Worm (Caenorhabditis elegans): Measurements from ENCODE around the gene rfp-1.
"Not testable (repeated sequence)": the region's sequence is repeated elsewhere in the genome, so short reads cannot be mapped to it uniquely, and the experiment has no call there.

rfp-1 gene

DNA sequence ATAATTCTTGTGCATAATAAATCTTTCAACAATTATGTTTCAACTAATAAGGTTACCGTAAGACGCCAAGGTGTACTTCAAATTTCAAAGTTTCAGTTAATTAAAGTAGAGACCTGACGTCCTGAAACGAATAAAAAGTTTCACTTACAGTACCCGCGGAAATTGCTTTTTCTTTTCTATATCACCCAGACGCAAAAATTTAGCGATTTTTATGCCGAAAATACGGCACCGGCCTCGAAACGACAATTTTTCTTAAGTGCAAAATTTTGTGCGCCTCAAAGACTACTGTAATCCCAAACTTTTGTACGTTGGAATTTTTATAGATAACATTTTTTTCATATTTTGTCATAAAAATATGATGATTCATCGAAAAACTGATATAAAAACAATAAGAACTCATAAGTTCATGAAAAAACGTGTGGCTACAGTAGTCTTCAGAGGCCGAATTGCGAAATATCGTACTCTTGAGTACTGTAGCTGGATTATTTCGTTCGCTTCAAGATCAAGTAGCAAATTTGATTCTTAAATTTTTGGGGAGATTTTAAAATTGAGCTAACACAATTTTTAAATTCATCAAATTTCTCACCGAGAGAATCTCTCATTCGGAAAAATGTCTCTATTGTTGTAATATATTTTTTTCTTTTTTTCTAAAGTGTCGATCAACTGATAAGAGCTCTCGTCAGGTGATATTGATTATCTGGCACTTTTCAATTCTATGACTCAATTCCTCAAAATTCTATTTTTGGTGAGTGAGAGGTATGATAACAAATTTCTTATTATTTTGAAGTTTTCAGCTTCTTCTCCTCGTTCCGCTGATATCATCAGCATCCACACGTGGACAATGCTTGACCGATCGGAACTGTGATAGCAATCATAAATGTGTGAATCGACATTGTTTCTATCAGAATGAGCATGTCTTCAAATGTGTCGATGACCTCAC lies 32.6 kb upstream of the rfp-1 start, which contains the start of gene ZC262.13:
ZC262.13 (plus strand) TSS at position 641 of the 940 bp plus-strand sequence.
- TF ChIP-seq klf-2 (GFP tag; conservative IDR thresholded peaks at IDR 0.05) (no peak), ztf-29 (GFP tag; IDR thresholded peaks at IDR 0.05) (no peak), ref-1 (GFP tag; conservative IDR thresholded peaks at IDR 0.05) (no peak), med-1 (GFP tag; optimal IDR thresholded peaks at IDR 0.05; ENCODE audit: insufficient read depth) (no peak), T22C8.4 (GFP tag; IDR thresholded peaks at IDR 0.05) (no peak), tab-1 (GFP tag; IDR thresholded peaks at IDR 0.05) (no peak), flt-1 (GFP tag; IDR thresholded peaks at IDR 0.05) (no peak), ztf-23 (GFP tag; IDR thresholded peaks at IDR 0.05) (no peak), cog-1 (tag; optimal IDR thresholded peaks at IDR 0.05) (no peak)

ce11 chrIII:8331211-8331610 lies 27.2 kb upstream of the rfp-1 start, which contains the start of gene iglr-2:
iglr-2 (minus strand) TSS chrIII:8331311.
- TF ChIP-seq tab-1 (GFP tag; IDR thresholded peaks at IDR 0.05) (no peak), klf-2 (GFP tag; conservative IDR thresholded peaks at IDR 0.05) (no peak), T22C8.4 (GFP tag; IDR thresholded peaks at IDR 0.05) (no peak), ref-1 (GFP tag; conservative IDR thresholded peaks at IDR 0.05) (no peak), med-1 (GFP tag; optimal IDR thresholded peaks at IDR 0.05; ENCODE audit: insufficient read depth) (no peak)

ce11 chrIII:8331779-8332178 lies 26.6 kb upstream of the rfp-1 start, which contains the start of the genes mrps-18A and ZC262.2:
mrps-18A (minus strand) TSS chrIII:8331919.
ZC262.2 (plus strand) TSS chrIII:8332062.
- TF ChIP-seq med-1 (GFP tag; optimal IDR thresholded peaks at IDR 0.05; ENCODE audit: insufficient read depth) (no peak), flt-1 (GFP tag; IDR thresholded peaks at IDR 0.05) (no peak), tab-1 (GFP tag; IDR thresholded peaks at IDR 0.05) (no peak), ztf-29 (GFP tag; IDR thresholded peaks at IDR 0.05) (no peak), ref-1 (GFP tag; conservative IDR thresholded peaks at IDR 0.05) (no peak), cog-1 (tag; optimal IDR thresholded peaks at IDR 0.05) (no peak), T22C8.4 (GFP tag; IDR thresholded peaks at IDR 0.05) (no peak), klf-2 (GFP tag; conservative IDR thresholded peaks at IDR 0.05) (no peak), ztf-23 (GFP tag; IDR thresholded peaks at IDR 0.05) (no peak)

ce11 chrIII:8334432-8334831 lies 24.0 kb upstream of the rfp-1 start, which contains the start of gene ZC262.4:
ZC262.4 (minus strand) TSS chrIII:8334532.
- no peak for TF ChIP-seq med-1 (GFP tag; optimal IDR thresholded peaks at IDR 0.05; ENCODE audit: insufficient read depth)
- no peak for TF ChIP-seq cog-1 (tag; optimal IDR thresholded peaks at IDR 0.05)
- TF ChIP-seq T22C8.4 (GFP tag; IDR thresholded peaks at IDR 0.05): no peak
- TF ChIP-seq ref-1 (GFP tag; conservative IDR thresholded peaks at IDR 0.05): no peak
- TF ChIP-seq klf-2 (GFP tag; conservative IDR thresholded peaks at IDR 0.05): no peak
- TF ChIP-seq tab-1 (GFP tag; IDR thresholded peaks at IDR 0.05): no peak
- no peak for TF ChIP-seq flt-1 (GFP tag; IDR thresholded peaks at IDR 0.05)
- TF ChIP-seq ztf-29 (GFP tag; IDR thresholded peaks at IDR 0.05): no peak
- TF ChIP-seq ztf-23 (GFP tag; IDR thresholded peaks at IDR 0.05): no peak

DNA sequence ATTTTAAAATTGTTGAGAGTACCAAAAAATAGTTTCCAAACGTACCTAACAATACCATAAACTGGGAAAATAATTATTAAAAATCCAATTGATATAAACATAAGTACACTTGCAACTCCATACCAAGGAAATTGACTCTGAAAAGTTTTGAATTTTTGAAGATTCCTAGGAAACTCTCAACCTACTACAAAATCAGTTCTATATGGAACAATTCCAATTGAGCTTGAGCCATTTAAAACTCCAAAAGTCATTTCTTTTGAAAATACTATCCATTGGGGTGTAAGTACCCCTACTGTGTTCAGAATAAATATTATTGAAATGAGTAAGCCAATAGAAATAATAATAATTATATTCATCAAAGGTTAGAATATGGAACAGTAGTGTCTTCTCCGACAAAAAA lies 19.1 kb upstream of the rfp-1 start, which contains the start of gene clc-28:
clc-28 (minus strand) TSS at position 101 of the 400 bp plus-strand sequence.
- TF ChIP-seq ztf-29 (GFP tag; IDR thresholded peaks at IDR 0.05); ztf-23 (GFP tag; IDR thresholded peaks at IDR 0.05); cog-1 (tag; optimal IDR thresholded peaks at IDR 0.05): not testable (repeated sequence)

DNA sequence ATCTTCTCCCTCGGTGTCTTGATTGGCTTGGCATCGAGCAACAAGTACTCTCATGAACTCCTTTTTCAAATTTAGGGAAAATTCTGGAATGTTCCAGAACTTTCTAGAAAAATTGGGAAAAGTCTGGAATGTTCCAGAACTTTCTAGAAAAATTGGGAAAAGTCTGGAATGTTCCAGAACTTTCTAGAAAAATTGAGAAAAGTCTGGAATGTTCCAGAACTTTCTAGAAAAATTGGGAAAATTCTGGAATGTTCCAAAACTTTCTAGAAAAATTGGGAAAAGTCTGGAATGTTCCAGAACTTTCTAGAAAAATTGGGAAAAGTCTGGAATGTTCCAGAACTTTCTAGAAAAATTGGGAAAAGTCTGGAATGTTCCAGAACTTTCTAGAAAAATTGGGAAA lies 14.1 kb upstream of the rfp-1 start, which contains the start of gene ZC262.7:
ZC262.7 (minus strand) TSS at position 54 of the 400 bp plus-strand sequence.
- TF ChIP-seq med-1 (GFP tag; optimal IDR thresholded peaks at IDR 0.05; ENCODE audit: insufficient read depth); ref-1 (GFP tag; conservative IDR thresholded peaks at IDR 0.05); ztf-23 (GFP tag; IDR thresholded peaks at IDR 0.05): not testable (repeated sequence)

ce11 chrIII:8347822-8348221 lies 10.6 kb upstream of the rfp-1 start, which contains the start of gene clc-29:
clc-29 (minus strand) TSS chrIII:8347922.
- not testable (repeated sequence) for TF ChIP-seq ztf-23 (GFP tag; IDR thresholded peaks at IDR 0.05); med-1 (GFP tag; optimal IDR thresholded peaks at IDR 0.05; ENCODE audit: insufficient read depth); tab-1 (GFP tag; IDR thresholded peaks at IDR 0.05)

- TF ChIP-seq ztf-29 (GFP tag; IDR thresholded peaks at IDR 0.05) (no peak), med-1 (GFP tag; optimal IDR thresholded peaks at IDR 0.05; ENCODE audit: insufficient read depth) (no peak), cog-1 (tag; optimal IDR thresholded peaks at IDR 0.05) (no peak), T22C8.4 (GFP tag; IDR thresholded peaks at IDR 0.05) (no peak), flt-1 (GFP tag; IDR thresholded peaks at IDR 0.05) (no peak), ztf-23 (GFP tag; IDR thresholded peaks at IDR 0.05) (no peak), tab-1 (GFP tag; IDR thresholded peaks at IDR 0.05) (no peak), ref-1 (GFP tag; conservative IDR thresholded peaks at IDR 0.05) (no peak), klf-2 (GFP tag; conservative IDR thresholded peaks at IDR 0.05) (no peak)
Measured at ce11 chrIII:8354644-8355461, 3.6 kb upstream of the rfp-1 start, which contains the start of gene unc-116. unc-116 (minus strand) TSS chrIII:8355174.

ce11 chrIII:8355462-8355815 lies 3.0 kb upstream of the rfp-1 start:
- TF ChIP-seq ztf-23 (GFP tag; IDR thresholded peaks at IDR 0.05) (no peak), flt-1 (GFP tag; IDR thresholded peaks at IDR 0.05) (no peak), tab-1 (GFP tag; IDR thresholded peaks at IDR 0.05) (no peak), med-1 (GFP tag; optimal IDR thresholded peaks at IDR 0.05; ENCODE audit: insufficient read depth) (no peak), ref-1 (GFP tag; conservative IDR thresholded peaks at IDR 0.05) (no peak), cog-1 (tag; optimal IDR thresholded peaks at IDR 0.05) (no peak), T22C8.4 (GFP tag; IDR thresholded peaks at IDR 0.05) (no peak), ztf-29 (GFP tag; IDR thresholded peaks at IDR 0.05) (no peak), klf-2 (GFP tag; conservative IDR thresholded peaks at IDR 0.05) (no peak)
